Fruit fly (Drosophila melanogaster) S2 (cell line): ENCODE results near the gene Pex2.
A peak's percentile ranks its signal among the peaks of the same experiment; 100 is the strongest.

Source experiments
- CG8478 ChIP-seq: fragments of >200 bp; optimal IDR thresholded peaks from 2 replicates; lab custom pipeline; 2018
- CTCF ChIP-seq, 2 experiments: fragments of >200 bp; optimal IDR thresholded peaks; 2 replicates each; lab custom pipeline; 2018

DNA sequence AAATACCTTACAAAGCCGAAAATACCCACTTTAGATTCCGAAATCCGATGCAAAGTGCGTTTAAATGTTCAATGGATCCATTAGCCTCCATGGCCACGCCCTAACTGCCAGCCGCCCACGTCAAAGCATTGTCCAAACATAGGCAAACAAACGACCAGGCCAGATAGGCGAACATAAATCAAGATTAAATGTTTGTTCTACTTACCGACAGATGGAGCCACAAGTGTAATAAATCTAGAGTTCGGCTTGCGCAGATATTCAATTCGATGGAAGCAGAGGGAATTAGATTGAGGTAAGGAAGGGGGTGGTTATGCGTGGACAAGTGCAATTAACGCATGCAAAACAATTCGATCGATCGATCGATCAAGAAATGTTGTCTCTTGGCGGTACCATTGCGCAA lies 15.0 kb upstream of the Pex2 start:
- TF ChIP-seq CTCF (optimal IDR thresholded peaks at IDR 0.05; lab: Kevin White, UChicago) (peak; percentile 69 to 78), CG8478 (lab: Kevin White, UChicago) (no peak)
